Worm (Caenorhabditis elegans) whole organism, young adult: ENCODE data around the gene srbc-20.

ENCODE experiments used
- B0035.1 ChIP-seq: sonication (generic microtip); optimal IDR thresholded peaks from 2 replicates; lab custom pipeline; 2016; ENCODE audit warnings: missing genetic modification characterization, mild to moderate bottlenecking, missing compliant biosample characterization, missing genotype, missing genetic modification reagents
- B0336.3 ChIP-seq: fragments of 200-800 bp; sonication (Bioruptor generic); IDR thresholded peaks from 2 replicates; pipeline ENCODE4 v1.3.6; 2022; ENCODE audit warnings: missing genetic modification characterization, missing compliant biosample characterization
- C17E4.6 ChIP-seq: fragments of 200-800 bp; sonication (Bioruptor generic); IDR thresholded peaks from 2 replicates; pipeline ENCODE4 v1.3.6; 2022; ENCODE audit warnings: missing genetic modification reagents, missing genetic modification characterization, missing compliant biosample characterization
- D2030.7 ChIP-seq: fragments of 200-800 bp; sonication (Bioruptor generic); IDR thresholded peaks from 2 replicates; pipeline ENCODE4 v1.3.6; 2022; ENCODE audit warnings: missing genetic modification reagents, missing genetic modification characterization, missing compliant biosample characterization
- F23B12.7 ChIP-seq: sonication (generic microtip); optimal IDR thresholded peaks from 2 replicates; lab custom pipeline; 2017; ENCODE audit warnings: missing genetic modification characterization, mild to moderate bottlenecking, missing compliant biosample characterization, antibody characterized with exemption, moderate library complexity; ENCODE audit not compliant: insufficient read depth
- F33H1.4 ChIP-seq: fragments of 200-800 bp; sonication (Bioruptor generic); IDR thresholded peaks from 2 replicates; pipeline ENCODE4 v1.3.6; 2022; ENCODE audit warnings: missing genetic modification reagents, missing genetic modification characterization, missing compliant biosample characterization
- K11D2.4 ChIP-seq: fragments of 200-800 bp; sonication (Bioruptor generic); IDR thresholded peaks from 2 replicates; pipeline ENCODE4 v1.3.6; 2022; ENCODE audit warnings: missing genetic modification reagents, missing genetic modification characterization, missing compliant biosample characterization
- T07F8.4 ChIP-seq: sonication (generic microtip); optimal IDR thresholded peaks from 2 replicates; lab custom pipeline; 2016; ENCODE audit warnings: mild to moderate bottlenecking, missing genetic modification characterization, moderate library complexity, missing compliant biosample characterization
- T26A5.8 ChIP-seq: sonication (generic microtip); optimal IDR thresholded peaks from 2 replicates; lab custom pipeline; 2016; ENCODE audit warnings: missing genetic modification characterization, missing compliant biosample characterization
- Y53F4B.3 ChIP-seq: fragments of 200-800 bp; sonication (Bioruptor generic); IDR thresholded peaks from 2 replicates; pipeline ENCODE4 v1.3.6; 2022; ENCODE audit warnings: missing genetic modification reagents, missing genetic modification characterization, missing compliant biosample characterization
- Y56A3A.18 ChIP-seq: fragments of 200-800 bp; sonication (Bioruptor generic); IDR thresholded peaks from 2 replicates; pipeline ENCODE4 v1.3.6; 2022; ENCODE audit warnings: missing genetic modification reagents, missing genetic modification characterization, missing compliant biosample characterization
- Y79H2A.3 ChIP-seq: fragments of 200-800 bp; sonication (Bioruptor generic); conservative IDR thresholded peaks from 2 replicates; pipeline ENCODE4 v1.3.6; 2022; ENCODE audit warnings: missing genetic modification reagents, missing genetic modification characterization, missing compliant biosample characterization
- athp-1 ChIP-seq: sonication (generic microtip); optimal IDR thresholded peaks from 2 replicates; lab custom pipeline; 2017; ENCODE audit warnings: mild to moderate bottlenecking, missing genetic modification characterization, missing compliant biosample characterization
- attf-6 ChIP-seq: fragments of 200-800 bp; sonication (Bioruptor generic); IDR thresholded peaks from 2 replicates; pipeline ENCODE4 v1.3.6; 2022; ENCODE audit warnings: missing genetic modification reagents, missing genetic modification characterization, missing compliant biosample characterization
- bed-2 ChIP-seq: fragments of 200-800 bp; sonication (Bioruptor generic); IDR thresholded peaks from 2 replicates; pipeline ENCODE4 v1.3.6; 2022; ENCODE audit warnings: missing genetic modification reagents, missing genetic modification characterization, missing compliant biosample characterization
- cebp-2 ChIP-seq: fragments of 200-800 bp; sonication (Bioruptor generic); IDR thresholded peaks from 2 replicates; pipeline ENCODE4 v1.3.6; 2022; ENCODE audit warnings: missing genetic modification characterization, missing compliant biosample characterization
- ceh-27 ChIP-seq: fragments of 200-800 bp; sonication (Bioruptor generic); optimal IDR thresholded peaks from 2 replicates; lab custom pipeline; 2018; ENCODE audit warnings: mild to moderate bottlenecking, missing genetic modification characterization, moderate library complexity, missing compliant biosample characterization
- ceh-58 ChIP-seq: fragments of 200-800 bp; sonication (Bioruptor generic); IDR thresholded peaks from 2 replicates; pipeline ENCODE4 v1.3.6; 2022; ENCODE audit warnings: missing genetic modification characterization, missing compliant biosample characterization
- ceh-91 ChIP-seq: fragments of 200-800 bp; sonication (Bioruptor generic); IDR thresholded peaks from 2 replicates; pipeline ENCODE4 v1.3.6; 2022; ENCODE audit warnings: missing genetic modification reagents, missing genetic modification characterization, missing compliant biosample characterization
- die-1 ChIP-seq: sonication (generic microtip); optimal IDR thresholded peaks from 2 replicates; lab custom pipeline; 2016; ENCODE audit warnings: missing genotype, mild to moderate bottlenecking, missing genetic modification characterization, missing compliant biosample characterization
- dox-1 ChIP-seq: fragments of 200-800 bp; sonication (Bioruptor generic); IDR thresholded peaks from 2 replicates; pipeline ENCODE4 v1.3.6; 2022; ENCODE audit warnings: missing genetic modification reagents, missing genetic modification characterization, missing compliant biosample characterization
- egrh-3 ChIP-seq: fragments of 200-800 bp; sonication (Bioruptor generic); IDR thresholded peaks from 2 replicates; pipeline ENCODE4 v1.3.6; 2022; ENCODE audit warnings: missing genetic modification reagents, missing genetic modification characterization, missing compliant biosample characterization
- ekl-4 ChIP-seq: fragments of 200-800 bp; sonication (Bioruptor generic); IDR thresholded peaks from 2 replicates; pipeline ENCODE4 v1.3.6; 2022; ENCODE audit warnings: missing genetic modification reagents, missing genetic modification characterization, missing compliant biosample characterization
- ets-4 ChIP-seq: fragments of 200-800 bp; sonication (Bioruptor generic); optimal IDR thresholded peaks from 2 replicates; lab custom pipeline; 2018; ENCODE audit warnings: mild to moderate bottlenecking, missing genetic modification characterization, missing compliant biosample characterization
- hlh-12 ChIP-seq: sonication (generic microtip); optimal IDR thresholded peaks from 2 replicates; lab custom pipeline; 2016; ENCODE audit warnings: missing genetic modification characterization, missing compliant biosample characterization
- hmg-20 ChIP-seq: fragments of 200-800 bp; sonication (Bioruptor generic); IDR thresholded peaks from 2 replicates; pipeline ENCODE4 v1.3.6; 2022; ENCODE audit warnings: missing genetic modification reagents, missing genetic modification characterization, missing compliant biosample characterization
- hsf-1 ChIP-seq: fragments of 200-800 bp; sonication (Bioruptor generic); IDR thresholded peaks from 2 replicates; pipeline ENCODE4 v1.3.6; 2022; ENCODE audit warnings: missing genetic modification reagents, missing genetic modification characterization, missing compliant biosample characterization
- let-526 ChIP-seq: fragments of 200-800 bp; sonication (Bioruptor generic); IDR thresholded peaks from 2 replicates; pipeline ENCODE4 v1.3.6; 2022; ENCODE audit warnings: missing genetic modification reagents, missing genetic modification characterization, missing compliant biosample characterization
- lsy-27 ChIP-seq: sonication (generic microtip); optimal IDR thresholded peaks from 2 replicates; lab custom pipeline; 2017; ENCODE audit warnings: missing genetic modification characterization, mild to moderate bottlenecking, missing compliant biosample characterization, antibody characterized with exemption, missing genotype, borderline replicate concordance; ENCODE audit not compliant: insufficient read depth
- mes-4 ChIP-seq: sonication (generic microtip); optimal IDR thresholded peaks from 2 replicates; lab custom pipeline; 2016; ENCODE audit warnings: missing genotype, missing genetic modification characterization, missing compliant biosample characterization
- mxl-1 ChIP-seq: sonication (generic microtip); optimal IDR thresholded peaks from 2 replicates; lab custom pipeline; 2016; ENCODE audit warnings: missing genetic modification characterization, missing compliant biosample characterization
- nhr-27 ChIP-seq: fragments of 200-800 bp; sonication (Bioruptor generic); optimal IDR thresholded peaks from 2 replicates; lab custom pipeline; 2018; ENCODE audit warnings: mild to moderate bottlenecking, missing genetic modification characterization, moderate library complexity, missing compliant biosample characterization
- rcor-1 ChIP-seq: fragments of 200-800 bp; sonication (Bioruptor generic); IDR thresholded peaks from 2 replicates; pipeline ENCODE4 v1.3.6; 2022; ENCODE audit warnings: missing genetic modification reagents, missing genetic modification characterization, missing compliant biosample characterization
- rec-8 ChIP-seq, 2 experiments: sonication (generic microtip); optimal IDR thresholded peaks; 2 replicates each; lab custom pipeline; 2016; ENCODE audit warnings: mild to moderate bottlenecking in 2 of 2, missing genetic modification characterization in 2 of 2, missing genetic modification reagents in 2 of 2, missing genotype in 2 of 2, missing biosample characterization in 1 of 2, missing compliant biosample characterization in 1 of 2, moderate library complexity in 1 of 2
- rpc-1 ChIP-seq, 2 experiments: fragments of 150-350 bp in 1 of 2; sonication (generic microtip) in 1 of 2; optimal IDR thresholded peaks; 2 replicates each; lab custom pipeline; 2014 to 2018; ENCODE audit warnings: missing biosample characterization in 1 of 2, missing genetic modification characterization in 1 of 2, missing genetic modification reagents in 1 of 2, missing genotype in 1 of 2
- snpc-1.1 ChIP-seq: sonication (generic microtip); optimal IDR thresholded peaks from 2 replicates; lab custom pipeline; 2017; ENCODE audit warnings: missing genetic modification characterization, mild to moderate bottlenecking, missing compliant biosample characterization, antibody characterized with exemption, moderate library complexity, missing genotype, missing genetic modification reagents; ENCODE audit not compliant: insufficient read depth
- somi-1 ChIP-seq: fragments of 200-800 bp; sonication (Bioruptor generic); optimal IDR thresholded peaks from 2 replicates; lab custom pipeline; 2018; ENCODE audit warnings: mild to moderate bottlenecking, missing genetic modification characterization, missing compliant biosample characterization
- tbx-9 ChIP-seq: sonication (generic microtip); optimal IDR thresholded peaks from 2 replicates; lab custom pipeline; 2016; ENCODE audit warnings: borderline replicate concordance, missing genetic modification characterization, inconsistent platforms, missing compliant biosample characterization
- tlf-1 ChIP-seq: fragments of 200-800 bp; sonication (Bioruptor generic); optimal IDR thresholded peaks from 2 replicates; lab custom pipeline; 2018; ENCODE audit warnings: mild to moderate bottlenecking, missing genetic modification characterization, missing compliant biosample characterization
- unc-130 ChIP-seq: sonication (generic microtip); optimal IDR thresholded peaks from 2 replicates; lab custom pipeline; 2016; ENCODE audit warnings: missing genetic modification reagents, missing genetic modification characterization, missing compliant biosample characterization
- xnd-1 ChIP-seq: sonication (generic microtip); optimal IDR thresholded peaks from 2 replicates; lab custom pipeline; 2016; ENCODE audit warnings: missing genotype, missing genetic modification reagents, missing genetic modification characterization, missing compliant biosample characterization
- zfh-2 ChIP-seq: fragments of 200-800 bp; sonication (Bioruptor generic); conservative IDR thresholded peaks from 2 replicates; pipeline ENCODE4 v1.3.6; 2022; ENCODE audit warnings: missing genetic modification reagents, missing genetic modification characterization, missing compliant biosample characterization
- zim-3 ChIP-seq: sonication (generic microtip); optimal IDR thresholded peaks from 2 replicates; lab custom pipeline; 2017; ENCODE audit warnings: mild to moderate bottlenecking, missing genetic modification characterization, moderate library complexity, missing compliant biosample characterization
- ztf-26 ChIP-seq: sonication (generic microtip); optimal IDR thresholded peaks from 2 replicates; lab custom pipeline; 2017; ENCODE audit warnings: missing genetic modification characterization, missing compliant biosample characterization

The srbc-20 gene

DNA sequence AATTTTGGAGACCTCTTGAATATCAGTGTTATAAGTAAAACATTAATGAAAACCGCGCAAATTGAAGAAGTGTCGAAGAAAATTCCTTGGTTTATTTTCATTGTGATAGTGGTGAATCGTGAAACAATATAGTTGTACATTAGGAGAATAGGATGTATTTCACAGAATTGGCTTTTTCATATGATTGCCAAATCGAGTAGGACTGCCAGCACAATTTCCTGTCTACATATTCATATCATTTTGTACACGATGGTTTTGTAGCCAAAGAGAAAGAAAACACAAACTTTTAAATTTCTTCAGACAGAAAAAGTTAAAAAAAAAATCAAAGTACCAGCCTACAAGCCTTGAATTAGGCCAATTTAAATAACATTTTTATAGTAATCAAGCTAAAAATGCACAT lies 16.8 kb downstream of the srbc-20 start, which contains the start of gene str-255:
TSS of gene str-255 (minus strand) at position 101 of the 400 bp plus-strand sequence.
- TF ChIP-seq mes-4 (tag; lab: Kevin White, UChicago): no peak
- no peak for TF ChIP-seq rcor-1
- TF ChIP-seq xnd-1 (tag; lab: Kevin White, UChicago): no peak
- TF ChIP-seq unc-130 (GFP tag; lab: Kevin White, UChicago): no peak
- TF ChIP-seq ets-4: no peak
- no peak for TF ChIP-seq hsf-1 (GFP tag; lab: Robert Waterston, UW)
- no peak for TF ChIP-seq D2030.7 (GFP tag; lab: Robert Waterston, UW)
- TF ChIP-seq C17E4.6: no peak
- no peak for TF ChIP-seq athp-1 (tag; lab: Kevin White, UChicago)
- no peak for TF ChIP-seq lsy-27 (tag; lab: Kevin White, UChicago)
- no peak for TF ChIP-seq mxl-1
- no peak for TF ChIP-seq somi-1 (GFP tag; lab: Kevin White, UChicago)
- TF ChIP-seq B0336.3 (GFP tag; lab: Robert Waterston, UW): no peak
- no peak for TF ChIP-seq die-1
- no peak for TF ChIP-seq ekl-4 (GFP tag; lab: Robert Waterston, UW)
- no peak for TF ChIP-seq ceh-58 (GFP tag; lab: Robert Waterston, UW)
- no peak for TF ChIP-seq bed-2 (GFP tag; lab: Robert Waterston, UW)
- TF ChIP-seq, all 124 proteins: peak for 0

DNA sequence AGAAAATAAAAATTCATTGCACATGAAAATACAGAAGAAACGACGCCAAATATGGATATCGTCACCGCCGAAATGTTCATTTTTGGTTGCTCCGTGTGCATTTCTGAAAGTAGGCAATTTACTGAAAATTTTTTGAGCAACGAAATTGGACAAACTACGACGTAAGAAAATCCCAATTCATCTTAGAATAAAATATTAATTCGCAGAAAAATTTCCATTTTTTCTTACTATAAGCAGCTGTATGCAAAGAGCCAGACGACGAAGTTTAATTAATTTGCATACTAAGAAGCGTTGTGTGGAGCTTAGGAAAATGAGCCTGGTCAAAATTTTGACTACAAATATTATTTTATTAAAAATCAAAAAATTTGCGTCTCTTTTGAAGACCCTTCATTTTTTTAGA lies 19.8 kb downstream of the srbc-20 start, which contains the start of gene srbc-19:
TSS of gene srbc-19 (minus strand) at position 101 of the 400 bp plus-strand sequence.
- no peak for TF ChIP-seq Y79H2A.3
- TF ChIP-seq hsf-1 (GFP tag; lab: Robert Waterston, UW): no peak
- TF ChIP-seq bed-2 (GFP tag; lab: Robert Waterston, UW): no peak
- TF ChIP-seq cebp-2 (GFP tag; lab: Robert Waterston, UW): no peak
- no peak for TF ChIP-seq K11D2.4
- TF ChIP-seq hlh-12 (tag; lab: Kevin White, UChicago): no peak

DNA sequence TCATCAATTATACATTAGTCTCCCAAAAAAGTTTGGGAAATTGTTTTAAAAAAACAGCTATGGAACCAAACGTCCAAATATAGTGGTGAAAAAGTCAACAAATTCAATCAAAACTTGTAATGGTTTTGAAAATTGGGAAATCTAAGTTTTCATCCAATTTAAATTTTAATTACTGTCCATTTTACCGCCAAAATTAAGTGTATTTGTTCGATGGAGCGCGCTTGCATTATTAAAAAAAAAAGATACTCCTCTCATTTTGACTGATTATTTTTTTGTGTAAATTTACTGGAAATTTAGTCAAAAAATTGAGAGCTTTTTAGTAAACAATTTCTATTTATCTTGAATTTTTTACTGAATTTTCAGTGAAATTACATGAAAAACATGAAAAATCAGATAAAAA lies 27.6 kb downstream of the srbc-20 start:
- TF ChIP-seq mxl-1 (no peak), attf-6 (GFP tag; lab: Robert Waterston, UW) (no peak), Y53F4B.3 (GFP tag; lab: Robert Waterston, UW) (no peak), ztf-26 (tag; lab: Kevin White, UChicago) (no peak), Y56A3A.18 (GFP tag; lab: Robert Waterston, UW) (no peak), rec-8 (tag; optimal IDR thresholded peaks at IDR 0.05; lab: Kevin White, UChicago) (no peak), F23B12.7 (tag; lab: Kevin White, UChicago) (no peak), egrh-3 (GFP tag; lab: Robert Waterston, UW) (no peak), zfh-2 (GFP tag; lab: Robert Waterston, UW) (no peak)

DNA sequence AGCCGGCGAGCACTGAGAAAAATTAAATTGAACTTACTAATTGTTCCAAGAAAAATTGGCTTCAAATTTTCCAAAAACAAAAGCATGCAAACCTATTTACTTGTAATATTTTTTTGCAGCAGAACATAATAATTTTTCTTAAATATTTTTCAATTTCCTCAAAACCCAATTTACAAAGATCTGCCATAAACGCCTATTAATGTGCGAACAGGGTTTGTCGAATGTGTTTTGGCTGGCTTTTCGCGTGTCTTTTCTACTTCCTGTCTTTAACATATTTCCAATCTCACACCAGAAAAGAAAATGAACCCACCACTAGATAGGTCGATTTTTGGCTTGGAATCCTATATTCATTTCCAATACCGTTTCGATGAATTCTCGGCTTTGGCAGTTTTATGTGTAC lies 28.3 kb downstream of the srbc-20 start, which contains the start of gene C45H4.18:
TSS of gene C45H4.18 (plus strand) at position 301 of the 400 bp plus-strand sequence.
- TF ChIP-seq T26A5.8 (tag; lab: Kevin White, UChicago) (no peak), zfh-2 (GFP tag; lab: Robert Waterston, UW) (no peak), C17E4.6 (no peak), ekl-4 (GFP tag; lab: Robert Waterston, UW) (no peak), hmg-20 (GFP tag; lab: Robert Waterston, UW) (no peak), snpc-1.1 (tag; lab: Kevin White, UChicago) (no peak), unc-130 (GFP tag; lab: Kevin White, UChicago) (no peak), nhr-27 (tag; lab: Kevin White, UChicago) (no peak), ceh-91 (no peak), ceh-27 (GFP tag; lab: Kevin White, UChicago) (no peak), zim-3 (tag; lab: Kevin White, UChicago) (no peak), F33H1.4 (GFP tag; lab: Robert Waterston, UW) (no peak), dox-1 (GFP tag; lab: Robert Waterston, UW) (no peak), let-526 (GFP tag; lab: Robert Waterston, UW) (no peak), tbx-9 (tag; lab: Kevin White, UChicago) (no peak), tlf-1 (GFP tag; lab: Kevin White, UChicago) (no peak), T07F8.4 (no peak), bed-2 (GFP tag; lab: Robert Waterston, UW) (no peak), rpc-1 (optimal IDR thresholded peaks at IDR 0.05; lab: Kevin White, UChicago) (no peak), rpc-1 (tag; optimal IDR thresholded peaks at IDR 0.05; lab: Kevin White, UChicago) (no peak), B0035.1 (tag; lab: Kevin White, UChicago) (no peak)
